Fruit fly (Drosophila melanogaster): ENCODE results near the gene CG16762.

- TF ChIP-seq usp (GFP tag; optimal IDR thresholded peaks at IDR 0.05) = no peak
- TF ChIP-seq pan (optimal IDR thresholded peaks at IDR 0.05) = no peak
- no peak for TF ChIP-seq EcR (GFP tag; optimal IDR thresholded peaks at IDR 0.05)
- no peak for TF ChIP-seq CG8478 (optimal IDR thresholded peaks at IDR 0.05)
Measured at dm6 chr3L:2431340-2431739, 44.1 kb downstream of the CG16762 start.
